Fruit fly (Drosophila melanogaster) whole organism, embryonic: ENCODE measurements around the gene Trm7-34.
A peak's percentile ranks its signal among the peaks of the same experiment; 100 is the strongest.

ENCODE experiments used
- BEAF-32 ChIP-seq: fragments of 200-800 bp; sonication (Bioruptor generic); optimal IDR thresholded peaks from 3 replicates; lab custom pipeline; 2017; ENCODE audit warnings: missing biosample characterization, missing genetic modification characterization, mild to moderate bottlenecking, moderate library complexity, missing genetic modification reagents
- C15 ChIP-seq: fragments of 200-800 bp; sonication (Bioruptor generic); IDR thresholded peaks from 3 replicates; pipeline ENCODE4 v1.3.6; 2022; ENCODE audit warnings: missing biosample characterization, missing genetic modification characterization
- CG10274 ChIP-seq: fragments of 200-800 bp; sonication (Bioruptor generic); optimal IDR thresholded peaks from 3 replicates; lab custom pipeline; 2017; ENCODE audit warnings: missing biosample characterization, mild to moderate bottlenecking, missing genetic modification characterization
- CG10321 ChIP-seq: fragments of 200-800 bp; sonication (Bioruptor generic); IDR thresholded peaks from 2 replicates; pipeline ENCODE4 v1.3.6; 2022; ENCODE audit warnings: missing biosample characterization, missing genetic modification characterization
- CG10654 ChIP-seq: fragments of 200-800 bp; sonication (Bioruptor generic); optimal IDR thresholded peaks from 2 replicates; lab custom pipeline; 2016; ENCODE audit warnings: missing biosample characterization, missing genetic modification characterization
- CG11504 ChIP-seq: fragments of 200-800 bp; sonication (Bioruptor generic); optimal IDR thresholded peaks from 3 replicates; lab custom pipeline; 2019; ENCODE audit warnings: missing biosample characterization, mild to moderate bottlenecking, missing genetic modification characterization, moderate library complexity
- CG12155 ChIP-seq: fragments of 200-800 bp; sonication (Bioruptor generic); optimal IDR thresholded peaks from 3 replicates; lab custom pipeline; 2016; ENCODE audit warnings: missing biosample characterization, missing genetic modification characterization
- CG15011 ChIP-seq: fragments of 200-800 bp; sonication (Bioruptor generic); optimal IDR thresholded peaks from 3 replicates; lab custom pipeline; 2018; ENCODE audit warnings: missing biosample characterization, mild to moderate bottlenecking, missing genetic modification characterization
- CG1529 ChIP-seq: fragments of 200-800 bp; sonication (Bioruptor generic); optimal IDR thresholded peaks from 3 replicates; lab custom pipeline; 2018; ENCODE audit warnings: missing biosample characterization, missing genetic modification characterization
- CG15479 ChIP-seq: fragments of 200-800 bp; sonication (Bioruptor generic); optimal IDR thresholded peaks from 3 replicates; lab custom pipeline; 2019; ENCODE audit warnings: missing biosample characterization, mild to moderate bottlenecking, missing genetic modification characterization, moderate library complexity
- CG15601 ChIP-seq: fragments of 200-800 bp; sonication (Bioruptor generic); optimal IDR thresholded peaks from 3 replicates; lab custom pipeline; 2019; ENCODE audit warnings: missing biosample characterization, mild to moderate bottlenecking, missing genetic modification characterization, moderate library complexity
- CG17361 ChIP-seq: fragments of 200-800 bp; sonication (Bioruptor generic); IDR thresholded peaks from 3 replicates; pipeline ENCODE4 v1.3.6; 2022; ENCODE audit warnings: missing biosample characterization, missing genetic modification characterization
- CG17912 ChIP-seq: fragments of 200-800 bp; sonication (Bioruptor generic); optimal IDR thresholded peaks from 2 replicates; lab custom pipeline; 2018; ENCODE audit warnings: missing biosample characterization, mild to moderate bottlenecking, missing genetic modification characterization
- CG2116 ChIP-seq: fragments of 200-800 bp; sonication (Bioruptor generic); optimal IDR thresholded peaks from 3 replicates; lab custom pipeline; 2018; ENCODE audit warnings: missing biosample characterization, mild to moderate bottlenecking, missing genetic modification characterization
- CG4617 ChIP-seq: fragments of 200-800 bp; sonication (Bioruptor generic); optimal IDR thresholded peaks from 3 replicates; lab custom pipeline; 2016; ENCODE audit warnings: missing biosample characterization, missing genetic modification characterization, borderline replicate concordance
- CG6854 ChIP-seq: fragments of 200-800 bp; sonication (Bioruptor generic); optimal IDR thresholded peaks from 3 replicates; lab custom pipeline; 2017; ENCODE audit warnings: missing biosample characterization, mild to moderate bottlenecking, missing genetic modification characterization
- CG8290 ChIP-seq, 3 experiments: fragments of 200-800 bp; sonication (Bioruptor generic); optimal IDR thresholded peaks; 2 replicates each; lab custom pipeline; 2016 to 2019; ENCODE audit warnings: missing biosample characterization in 3 of 3, missing genetic modification characterization in 3 of 3, mild to moderate bottlenecking in 2 of 3, moderate library complexity in 1 of 3
- CTCF ChIP-seq: fragments of 200-800 bp; sonication (Bioruptor generic); optimal IDR thresholded peaks from 2 replicates; lab custom pipeline; 2017; ENCODE audit warnings: missing biosample characterization, mild to moderate bottlenecking, missing genetic modification characterization, moderate library complexity
- E2f1 ChIP-seq: fragments of 200-800 bp; sonication (Bioruptor generic); IDR thresholded peaks from 2 replicates; pipeline ENCODE4 v1.3.6; 2022; ENCODE audit warnings: missing biosample characterization, missing genetic modification characterization
- HmgZ ChIP-seq: fragments of 200-800 bp; sonication (Bioruptor generic); optimal IDR thresholded peaks from 2 replicates; lab custom pipeline; 2018; ENCODE audit warnings: missing biosample characterization, mild to moderate bottlenecking, missing genetic modification characterization
- Nf-YB ChIP-seq: fragments of 200-800 bp; sonication (Bioruptor generic); optimal IDR thresholded peaks from 3 replicates; lab custom pipeline; 2019; ENCODE audit warnings: missing biosample characterization, mild to moderate bottlenecking, missing genetic modification characterization, moderate library complexity
- Pdp1 ChIP-seq, 2 experiments: fragments of 200-800 bp; sonication (Bioruptor generic); optimal IDR thresholded peaks; 3 replicates each; lab custom pipeline; 2016; ENCODE audit warnings: missing biosample characterization in 2 of 2, missing genetic modification characterization in 2 of 2, mild to moderate bottlenecking in 1 of 2, moderate library complexity in 1 of 2
- Taf1 ChIP-seq: fragments of 200-800 bp; sonication (Bioruptor generic); IDR thresholded peaks from 2 replicates; pipeline ENCODE4 v1.3.6; 2022; ENCODE audit warnings: missing biosample characterization, missing genetic modification characterization
- Trl ChIP-seq, 3 experiments: fragments of >200 bp in 2 of 3; fragments of 200-800 bp in 1 of 3; sonication (Bioruptor generic) in 1 of 3; optimal IDR thresholded peaks; 2 replicates in 1 of 3; 3 replicates in 2 of 3; lab custom pipeline; 2016 to 2017; ENCODE audit warnings: missing biosample characterization in 1 of 3, missing genetic modification characterization in 1 of 3
- ato ChIP-seq: fragments of 200-800 bp; sonication (Bioruptor generic); IDR thresholded peaks from 2 replicates; pipeline ENCODE4 v1.3.6; 2022; ENCODE audit warnings: missing biosample characterization, missing genetic modification characterization; ENCODE audit not compliant: partially characterized antibody
- btn ChIP-seq: fragments of 200-800 bp; sonication (Bioruptor generic); optimal IDR thresholded peaks from 2 replicates; lab custom pipeline; 2016; ENCODE audit warnings: missing biosample characterization, missing genetic modification characterization
- chif ChIP-seq, 2 experiments: fragments of 200-800 bp; sonication (Bioruptor generic); optimal IDR thresholded peaks; 3 replicates each; lab custom pipeline; 2016; ENCODE audit warnings: missing biosample characterization in 2 of 2, missing genetic modification characterization in 2 of 2
- chinmo ChIP-seq: fragments of 200-800 bp; sonication (Bioruptor generic); IDR thresholded peaks from 4 replicates; pipeline ENCODE4 v1.3.6; 2022; ENCODE audit warnings: missing biosample characterization, missing genetic modification characterization; ENCODE audit not compliant: partially characterized antibody
- ems ChIP-seq: fragments of 200-800 bp; sonication (Bioruptor generic); optimal IDR thresholded peaks from 3 replicates; lab custom pipeline; 2016; ENCODE audit warnings: missing biosample characterization, missing genetic modification characterization
- exex ChIP-seq: fragments of 200-800 bp; sonication (Bioruptor generic); optimal IDR thresholded peaks from 4 replicates; lab custom pipeline; 2018; ENCODE audit warnings: missing biosample characterization, mild to moderate bottlenecking, missing genetic modification characterization, moderate library complexity
- eyg ChIP-seq: fragments of 200-800 bp; sonication (Bioruptor generic); optimal IDR thresholded peaks from 3 replicates; lab custom pipeline; 2016; ENCODE audit warnings: missing biosample characterization, missing genetic modification characterization
- fd3F ChIP-seq: fragments of 200-800 bp; sonication (Bioruptor generic); optimal IDR thresholded peaks from 2 replicates; lab custom pipeline; 2018; ENCODE audit warnings: missing biosample characterization, mild to moderate bottlenecking, missing genetic modification characterization, moderate library complexity
- hkb ChIP-seq, 2 experiments: fragments of 200-800 bp in 1 of 2; fragments of >200 bp in 1 of 2; sonication (Bioruptor generic) in 1 of 2; IDR thresholded peaks in 1 of 2; optimal IDR thresholded peaks in 1 of 2; 2 replicates each; pipeline versions ENCODE4 v1.3.6 to Lab custom; 2017 to 2022; ENCODE audit warnings: missing biosample characterization in 1 of 2, missing genetic modification characterization in 1 of 2
- knrl ChIP-seq: fragments of 200-800 bp; sonication (Bioruptor generic); IDR thresholded peaks from 3 replicates; pipeline ENCODE4 v1.3.6; 2022; ENCODE audit warnings: missing biosample characterization, missing genetic modification characterization; ENCODE audit not compliant: partially characterized antibody
- nerfin-1 ChIP-seq: fragments of 200-800 bp; sonication (Bioruptor generic); optimal IDR thresholded peaks from 3 replicates; lab custom pipeline; 2019; ENCODE audit warnings: missing biosample characterization, mild to moderate bottlenecking, missing genetic modification characterization, moderate library complexity
- pfk ChIP-seq: fragments of 200-800 bp; sonication (Bioruptor generic); optimal IDR thresholded peaks from 2 replicates; lab custom pipeline; 2018; ENCODE audit warnings: missing biosample characterization, mild to moderate bottlenecking, missing genetic modification characterization, moderate library complexity
- phol ChIP-seq: fragments of 200-800 bp; sonication (Bioruptor generic); optimal IDR thresholded peaks from 3 replicates; lab custom pipeline; 2018; ENCODE audit warnings: missing biosample characterization, mild to moderate bottlenecking, missing genetic modification characterization, moderate library complexity
- ranshi ChIP-seq: fragments of 200-800 bp; sonication (Bioruptor generic); IDR thresholded peaks from 2 replicates; pipeline ENCODE4 v1.3.6; 2022; ENCODE audit warnings: missing biosample characterization, missing genetic modification characterization
- rib ChIP-seq: fragments of 200-800 bp; sonication (Bioruptor generic); IDR thresholded peaks from 2 replicates; pipeline ENCODE4 v1.3.6; 2022; ENCODE audit warnings: missing biosample characterization, missing genetic modification characterization
- salm ChIP-seq: fragments of 200-800 bp; sonication (Bioruptor generic); optimal IDR thresholded peaks from 2 replicates; lab custom pipeline; 2018; ENCODE audit warnings: missing biosample characterization, mild to moderate bottlenecking, missing genetic modification characterization
- seq ChIP-seq: fragments of 200-800 bp; sonication (Bioruptor generic); IDR thresholded peaks from 2 replicates; pipeline ENCODE4 v1.3.6; 2022; ENCODE audit warnings: missing biosample characterization, missing genetic modification characterization
- sisA ChIP-seq: fragments of 200-800 bp; sonication (Bioruptor generic); IDR thresholded peaks from 2 replicates; pipeline ENCODE4 v1.3.6; 2022; ENCODE audit warnings: missing biosample characterization, missing genetic modification characterization
- sna ChIP-seq: fragments of 200-800 bp; sonication (Bioruptor generic); IDR thresholded peaks from 2 replicates; pipeline ENCODE4 v1.3.6; 2022; ENCODE audit warnings: missing biosample characterization, missing genetic modification characterization; ENCODE audit not compliant: partially characterized antibody
- sob ChIP-seq: fragments of 200-800 bp; sonication (Bioruptor generic); IDR thresholded peaks from 2 replicates; pipeline ENCODE4 v1.3.6; 2022; ENCODE audit warnings: missing biosample characterization, missing genetic modification characterization
- twi ChIP-seq: fragments of 200-800 bp; optimal IDR thresholded peaks from 2 replicates; lab custom pipeline; 2019; ENCODE audit warnings: missing biosample characterization, mild to moderate bottlenecking, missing genetic modification characterization, moderate library complexity
- vvl ChIP-seq: fragments of 200-800 bp; sonication (Bioruptor generic); IDR thresholded peaks from 2 replicates; pipeline ENCODE4 v1.3.6; 2022; ENCODE audit warnings: missing biosample characterization, missing genetic modification characterization
- zen ChIP-seq: fragments of 200-800 bp; sonication (Bioruptor generic); optimal IDR thresholded peaks from 3 replicates; lab custom pipeline; 2018; ENCODE audit warnings: missing biosample characterization, mild to moderate bottlenecking, missing genetic modification characterization, moderate library complexity
- zf30C ChIP-seq: fragments of 200-800 bp; sonication (Bioruptor generic); optimal IDR thresholded peaks from 3 replicates; lab custom pipeline; 2018; ENCODE audit warnings: missing biosample characterization, mild to moderate bottlenecking, missing genetic modification characterization
- zfh1 ChIP-seq: fragments of 200-800 bp; sonication (Bioruptor generic); IDR thresholded peaks from 3 replicates; pipeline ENCODE4 v1.3.6; 2022; ENCODE audit warnings: missing biosample characterization, missing genetic modification characterization

The Trm7-34 gene

DNA sequence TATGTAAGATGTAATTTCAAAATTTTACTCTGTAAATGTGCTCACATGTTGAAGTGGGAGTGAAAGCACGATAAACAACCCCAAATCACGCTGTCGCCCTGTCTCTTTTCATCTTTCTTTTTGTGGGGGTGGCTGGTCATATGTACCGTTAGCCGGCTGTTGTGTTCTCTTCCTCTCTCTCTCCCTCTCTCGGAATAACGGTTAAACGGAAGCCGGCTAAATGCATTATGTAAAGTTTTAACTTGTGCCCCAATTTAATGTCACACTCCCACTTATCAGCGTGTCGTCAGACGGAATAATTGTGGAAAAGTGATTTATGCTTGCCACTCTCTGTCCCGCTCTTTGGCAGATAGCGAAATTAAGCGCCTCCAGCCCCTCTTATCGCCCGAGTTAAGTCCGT, 7.7 kb upstream of the Trm7-34 start:
- TF ChIP-seq ranshi (GFP tag; lab: Robert Waterston, UW) (no peak), ems (no peak), exex (tag; lab: Kevin White, UChicago) (peak; percentile 69), Pdp1 (GFP tag; optimal IDR thresholded peaks at IDR 0.05; lab: Kevin White, UChicago) (peak in 1 of 2 experiments; percentile 71), CG4617 (no peak), salm (tag; lab: Kevin White, UChicago) (no peak), CG10321 (GFP tag; lab: Robert Waterston, UW) (peak; percentile 51; the same call in 1 of the 2 replicates), nerfin-1 (tag; lab: Kevin White, UChicago) (peak; percentile 12), Taf1 (GFP tag; lab: Robert Waterston, UW) (0 out of 2 replicates have a peak, but pooled peaks have one; percentile 22), seq (GFP tag; lab: Robert Waterston, UW) (peak; percentile 73), CG11504 (no peak), CG12155 (GFP tag; lab: Kevin White, UChicago) (no peak), Trl (optimal IDR thresholded peaks at IDR 0.05; lab: Kevin White, UChicago) (peak in 1 of 2 experiments; percentile 54), Trl (GFP tag; optimal IDR thresholded peaks at IDR 0.05; lab: Kevin White, UChicago) (no peak), zf30C (no peak), eyg (GFP tag; lab: Kevin White, UChicago) (no peak), fd3F (GFP tag; lab: Kevin White, UChicago) (no peak), ato (GFP tag; lab: Robert Waterston, UW) (0 out of 2 replicates have a peak, but pooled peaks have one; percentile 18), zfh1 (GFP tag; lab: Robert Waterston, UW) (no peak), CG17361 (GFP tag; lab: Robert Waterston, UW) (no peak), HmgZ (tag; lab: Kevin White, UChicago) (no peak), CG15011 (GFP tag; lab: Kevin White, UChicago) (peak; percentile 4), BEAF-32 (GFP tag; lab: Kevin White, UChicago) (no peak), Nf-YB (no peak)
- TF ChIP-seq, all 482 proteins: peak for 9

DNA sequence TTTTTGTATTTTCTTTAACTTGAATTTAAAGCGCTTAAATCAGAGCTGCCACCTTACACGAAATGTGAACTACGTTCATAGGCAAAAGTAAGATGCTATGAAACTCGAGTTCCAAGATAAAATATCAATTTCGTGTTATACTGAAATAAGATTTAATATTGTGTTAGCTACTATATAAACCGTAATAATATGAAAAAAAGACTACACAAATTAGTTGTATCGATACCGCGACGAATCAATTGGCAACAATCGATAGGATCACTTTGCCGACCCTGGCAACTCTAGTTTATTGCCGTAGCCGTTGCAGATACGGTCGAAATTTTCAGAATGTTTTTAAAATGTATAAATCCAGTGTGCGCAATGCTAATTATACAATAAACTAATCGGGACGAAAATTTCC, 6.8 kb upstream of the Trm7-34 start, which contains the start of gene SNF4Agamma:
Gene SNF4Agamma, plus strand, starts transcription at position 282 of the 400 bp plus-strand sequence.
- TF ChIP-seq knrl (GFP tag; lab: Robert Waterston, UW) (peak; percentile 77), phol (peak; percentile 46), CG15479 (GFP tag; lab: Kevin White, UChicago) (no peak), sna (GFP tag; lab: Robert Waterston, UW) (peak; percentile 82), vvl (GFP tag; lab: Robert Waterston, UW) (0 out of 2 replicates have a peak, but pooled peaks have one; percentile 37), chinmo (GFP tag; lab: Robert Waterston, UW) (0 out of 4 replicates have a peak, but pooled peaks have one; percentile 66), E2f1 (GFP tag; lab: Robert Waterston, UW) (no peak), CG8290 (GFP tag; optimal IDR thresholded peaks at IDR 0.05; lab: Kevin White, UChicago) (peak; percentile 64), CG8290 (tag; optimal IDR thresholded peaks at IDR 0.05; lab: Kevin White, UChicago) (peak in 1 of 2 experiments; percentile 4), chif (GFP tag; optimal IDR thresholded peaks at IDR 0.05; lab: Kevin White, UChicago) (no peak), CG15601 (tag; lab: Kevin White, UChicago) (peak; percentile 39), pfk (GFP tag; lab: Kevin White, UChicago) (no peak), hkb (optimal IDR thresholded peaks at IDR 0.05; lab: Kevin White, UChicago) (no peak), hkb (GFP tag; IDR thresholded peaks at IDR 0.05; lab: Robert Waterston, UW) (no peak), twi (tag; lab: Kevin White, UChicago) (no peak), salm (tag; lab: Kevin White, UChicago) (no peak), btn (GFP tag; lab: Kevin White, UChicago) (no peak), sob (GFP tag; lab: Robert Waterston, UW) (no peak; the same call in 1 of the 2 replicates), zen (tag; lab: Kevin White, UChicago) (no peak), CG2116 (GFP tag; lab: Kevin White, UChicago) (peak; percentile 35), C15 (GFP tag; lab: Robert Waterston, UW) (no peak), CG1529 (GFP tag; lab: Kevin White, UChicago) (no peak), CG10274 (GFP tag; lab: Kevin White, UChicago) (no peak), CG10654 (peak; percentile 22), sisA (peak; percentile 21; the same call in 1 of the 2 replicates), CG17912 (GFP tag; lab: Kevin White, UChicago) (no peak), rib (GFP tag; lab: Robert Waterston, UW) (no peak), CG6854 (GFP tag; lab: Kevin White, UChicago) (no peak), CTCF (GFP tag; lab: Kevin White, UChicago) (no peak)
